Worm (Caenorhabditis elegans) whole organism, L3 larva: ENCODE results near the gene W07E11.1.

Experiments
- ceh-16 ChIP-seq: sonication (generic microtip); optimal IDR thresholded peaks from 2 replicates; lab custom pipeline; 2017; ENCODE audit warnings: missing biosample characterization, missing genetic modification characterization
- ceh-28 ChIP-seq: fragments of 150-350 bp; optimal IDR thresholded peaks from 2 replicates; lab custom pipeline; 2014; ENCODE audit warnings: missing biosample characterization, missing genetic modification reagents, missing genetic modification characterization
- ceh-82 ChIP-seq: fragments of 150-350 bp; optimal IDR thresholded peaks from 2 replicates; lab custom pipeline; 2014; ENCODE audit warnings: missing biosample characterization, missing genetic modification characterization
- egl-27 ChIP-seq: sonication (generic microtip); optimal IDR thresholded peaks from 4 replicates; lab custom pipeline; 2017; ENCODE audit warnings: missing biosample characterization, missing genetic modification reagents, missing genetic modification characterization
- egl-5 ChIP-seq: fragments of 150-350 bp; optimal IDR thresholded peaks from 2 replicates; lab custom pipeline; 2017; ENCODE audit warnings: missing biosample characterization, missing genetic modification reagents, missing genetic modification characterization, inconsistent platforms
- elt-3 ChIP-seq, 3 experiments: fragments of 150-350 bp in 1 of 3; sonication (generic microtip) in 2 of 3; optimal IDR thresholded peaks; 2 replicates in 2 of 3; 4 replicates in 1 of 3; lab custom pipeline; 2014 to 2017; ENCODE audit warnings: missing biosample characterization in 3 of 3, missing genetic modification characterization in 3 of 3
- fos-1 ChIP-seq: fragments of 150-350 bp; optimal IDR thresholded peaks from 2 replicates; lab custom pipeline; 2014; ENCODE audit warnings: missing biosample characterization, missing genetic modification characterization
- mdl-1 ChIP-seq: fragments of 150-350 bp; optimal IDR thresholded peaks from 2 replicates; lab custom pipeline; 2014; ENCODE audit warnings: missing biosample characterization, missing genetic modification characterization
- nhr-25 ChIP-seq: sonication (generic microtip); optimal IDR thresholded peaks from 2 replicates; lab custom pipeline; 2017; ENCODE audit warnings: missing biosample characterization, missing genetic modification characterization
- nhr-43 ChIP-seq: sonication (generic microtip); optimal IDR thresholded peaks from 2 replicates; lab custom pipeline; 2016; ENCODE audit warnings: mild to moderate bottlenecking, missing genetic modification characterization, missing compliant biosample characterization; ENCODE audit not compliant: poor library complexity, severe bottlenecking
- pha-4 ChIP-seq: fragments of 150-350 bp; optimal IDR thresholded peaks from 2 replicates; lab custom pipeline; 2014; ENCODE audit warnings: missing biosample characterization, missing genetic modification reagents, missing genetic modification characterization
- unc-62 ChIP-seq: fragments of 150-350 bp; sonication (generic microtip); optimal IDR thresholded peaks from 4 replicates; lab custom pipeline; 2014; ENCODE audit warnings: missing biosample characterization, missing genetic modification reagents, missing genetic modification characterization

DNA sequence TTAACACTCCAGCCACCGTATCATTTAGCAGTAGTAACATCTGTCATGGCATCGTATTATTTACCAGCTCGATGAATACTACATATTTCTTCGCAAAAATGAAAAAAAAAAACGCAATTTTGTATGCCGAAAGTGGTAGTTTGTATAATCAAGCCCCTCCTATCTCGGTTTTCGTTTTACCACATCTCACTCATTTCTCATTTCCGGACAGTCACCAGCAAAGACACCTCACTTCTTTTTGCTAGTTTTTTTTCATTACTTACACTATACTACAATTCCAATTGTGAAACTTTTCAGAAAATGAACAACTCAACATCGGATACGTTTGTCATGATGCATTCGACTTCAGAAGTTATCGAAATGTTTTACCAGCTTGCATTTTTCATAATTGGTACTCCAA, 35.3 kb upstream of the W07E11.1 start, which contains the start of gene gnrr-3:
- no peak for TF ChIP-seq nhr-25 (tag; lab: Kevin White, UChicago)
- TF ChIP-seq nhr-43 (tag; lab: Kevin White, UChicago), result no peak
- no peak for TF ChIP-seq ceh-82
- TF ChIP-seq egl-27 (tag; lab: Kevin White, UChicago), result no peak
- no peak for TF ChIP-seq egl-5 (tag; lab: Kevin White, UChicago)
- no peak for TF ChIP-seq fos-1
- TF ChIP-seq unc-62 (GFP tag; lab: Kevin White, UChicago), result no peak
- no peak for TF ChIP-seq mdl-1 (tag; lab: Kevin White, UChicago)
- TF ChIP-seq elt-3 (tag; optimal IDR thresholded peaks at IDR 0.05; lab: Kevin White, UChicago), result no peak
- TF ChIP-seq pha-4 (tag; lab: Kevin White, UChicago), result no peak
- TF ChIP-seq ceh-28 (tag; lab: Kevin White, UChicago), result no peak
- no peak for TF ChIP-seq ceh-16
